Worm (Caenorhabditis elegans) whole organism, L2 larva: Measurements from ENCODE around the gene C33F10.14.

Experiments
- C34F6.9 ChIP-seq: fragments of 150-350 bp; optimal IDR thresholded peaks from 2 replicates; lab custom pipeline; 2014; ENCODE audit warnings: missing biosample characterization, missing genetic modification characterization
- F13H6.1 ChIP-seq: sonication (generic microtip); optimal IDR thresholded peaks from 2 replicates; lab custom pipeline; 2016; ENCODE audit warnings: missing genetic modification characterization, missing compliant biosample characterization
- Y55F3AM.14 ChIP-seq: fragments of 200-800 bp; sonication (Bioruptor generic); optimal IDR thresholded peaks from 2 replicates; lab custom pipeline; 2018; ENCODE audit warnings: mild to moderate bottlenecking, missing genetic modification characterization, missing compliant biosample characterization
- ZK546.5 ChIP-seq: sonication (generic microtip); optimal IDR thresholded peaks from 2 replicates; lab custom pipeline; 2017; ENCODE audit warnings: missing biosample characterization, missing genetic modification characterization
- alr-1 ChIP-seq: fragments of 150-350 bp; optimal IDR thresholded peaks from 2 replicates; lab custom pipeline; 2014; ENCODE audit warnings: missing biosample characterization, missing genetic modification characterization
- blmp-1 ChIP-seq: sonication (generic microtip); optimal IDR thresholded peaks from 2 replicates; lab custom pipeline; 2017; ENCODE audit warnings: missing genetic modification characterization, mild to moderate bottlenecking, missing compliant biosample characterization, antibody characterized with exemption, moderate library complexity; ENCODE audit not compliant: insufficient read depth
- ceh-16 ChIP-seq: fragments of 150-350 bp; optimal IDR thresholded peaks from 2 replicates; lab custom pipeline; 2014; ENCODE audit warnings: missing biosample characterization, missing genetic modification characterization
- ceh-82 ChIP-seq: fragments of 150-350 bp; optimal IDR thresholded peaks from 2 replicates; lab custom pipeline; 2014; ENCODE audit warnings: missing biosample characterization, missing genetic modification characterization
- crh-2 ChIP-seq: sonication (generic microtip); optimal IDR thresholded peaks from 2 replicates; lab custom pipeline; 2017; ENCODE audit warnings: missing biosample characterization, missing genetic modification characterization
- egl-27 ChIP-seq: sonication (generic microtip); optimal IDR thresholded peaks from 3 replicates; lab custom pipeline; 2017; ENCODE audit warnings: missing biosample characterization, missing genetic modification reagents, missing genetic modification characterization
- elt-3 ChIP-seq: sonication (generic microtip); optimal IDR thresholded peaks from 2 replicates; lab custom pipeline; 2017; ENCODE audit warnings: missing biosample characterization, missing genetic modification characterization
- fos-1 ChIP-seq: fragments of 150-350 bp; optimal IDR thresholded peaks from 2 replicates; lab custom pipeline; 2014; ENCODE audit warnings: missing biosample characterization, missing genetic modification characterization
- lin-13 ChIP-seq: fragments of 150-350 bp; optimal IDR thresholded peaks from 2 replicates; lab custom pipeline; 2014; ENCODE audit warnings: missing biosample characterization, missing genetic modification reagents, missing genetic modification characterization
- lin-39 ChIP-seq: fragments of 150-350 bp; optimal IDR thresholded peaks from 2 replicates; lab custom pipeline; 2014; ENCODE audit warnings: missing biosample characterization, missing genetic modification reagents, missing genetic modification characterization
- lsy-2 ChIP-seq, 2 experiments: fragments of 150-350 bp in 1 of 2; sonication (generic microtip) in 1 of 2; optimal IDR thresholded peaks; 2 replicates each; lab custom pipeline; 2014 to 2017; ENCODE audit warnings: missing biosample characterization in 2 of 2, missing genetic modification characterization in 2 of 2
- mab-5 ChIP-seq: fragments of 150-350 bp; optimal IDR thresholded peaks from 2 replicates; lab custom pipeline; 2014; ENCODE audit warnings: missing biosample characterization, missing genetic modification characterization
- mbf-1 ChIP-seq: sonication (generic microtip); optimal IDR thresholded peaks from 2 replicates; lab custom pipeline; 2017; ENCODE audit warnings: missing biosample characterization, missing genetic modification characterization
- nhr-129 ChIP-seq: fragments of 150-350 bp; optimal IDR thresholded peaks from 2 replicates; lab custom pipeline; 2014; ENCODE audit warnings: missing biosample characterization, missing genetic modification characterization
- nhr-21 ChIP-seq: fragments of 150-350 bp; optimal IDR thresholded peaks from 2 replicates; lab custom pipeline; 2014; ENCODE audit warnings: missing biosample characterization, missing genetic modification characterization
- nhr-23 ChIP-seq: fragments of 150-350 bp; optimal IDR thresholded peaks from 2 replicates; lab custom pipeline; 2014; ENCODE audit warnings: missing biosample characterization, missing genetic modification reagents, missing genetic modification characterization
- nhr-237 ChIP-seq: fragments of 150-350 bp; optimal IDR thresholded peaks from 2 replicates; lab custom pipeline; 2014; ENCODE audit warnings: missing biosample characterization, missing genetic modification characterization
- nhr-77 ChIP-seq: fragments of 150-350 bp; optimal IDR thresholded peaks from 2 replicates; lab custom pipeline; 2014; ENCODE audit warnings: missing biosample characterization, missing genetic modification characterization
- sem-4 ChIP-seq: fragments of 150-350 bp; optimal IDR thresholded peaks from 2 replicates; lab custom pipeline; 2014; ENCODE audit warnings: missing biosample characterization, missing genetic modification reagents, missing genetic modification characterization
- skn-1 ChIP-seq: sonication (generic microtip); optimal IDR thresholded peaks from 2 replicates; lab custom pipeline; 2017; ENCODE audit warnings: missing biosample characterization, missing genetic modification characterization
- sma-3 ChIP-seq: sonication (generic microtip); optimal IDR thresholded peaks from 2 replicates; lab custom pipeline; 2016; ENCODE audit warnings: missing genetic modification reagents, missing genetic modification characterization, missing compliant biosample characterization
- sma-9 ChIP-seq, 2 experiments: fragments of 150-350 bp in 1 of 2; sonication (generic microtip) in 1 of 2; optimal IDR thresholded peaks; 2 replicates each; lab custom pipeline; 2014 to 2016; ENCODE audit warnings: missing genetic modification characterization in 2 of 2, mild to moderate bottlenecking in 1 of 2, missing biosample characterization in 1 of 2, missing compliant biosample characterization in 1 of 2, missing genetic modification reagents in 1 of 2, moderate library complexity in 1 of 2
- unc-39 ChIP-seq: fragments of 150-350 bp; optimal IDR thresholded peaks from 2 replicates; lab custom pipeline; 2014; ENCODE audit warnings: missing biosample characterization, missing genetic modification characterization
- unc-55 ChIP-seq: fragments of 150-350 bp; sonication (generic microtip); optimal IDR thresholded peaks from 3 replicates; lab custom pipeline; 2014; ENCODE audit warnings: missing biosample characterization, missing genetic modification reagents, missing genetic modification characterization
- unc-62 ChIP-seq: fragments of 150-350 bp; optimal IDR thresholded peaks from 2 replicates; lab custom pipeline; 2014; ENCODE audit warnings: missing biosample characterization, missing genetic modification reagents, missing genetic modification characterization
- ztf-1 ChIP-seq: fragments of 200-800 bp; sonication (Bioruptor generic); conservative IDR thresholded peaks from 2 replicates; pipeline ENCODE4 v1.3.6; 2022; ENCODE audit warnings: missing genetic modification characterization, missing compliant biosample characterization
- ztf-11 ChIP-seq: sonication (generic microtip); optimal IDR thresholded peaks from 2 replicates; lab custom pipeline; 2017; ENCODE audit warnings: missing biosample characterization, missing genetic modification characterization
- ztf-4 ChIP-seq: fragments of 150-350 bp; optimal IDR thresholded peaks from 2 replicates; lab custom pipeline; 2014; ENCODE audit warnings: missing biosample characterization, missing genetic modification characterization

The C33F10.14 gene

DNA sequence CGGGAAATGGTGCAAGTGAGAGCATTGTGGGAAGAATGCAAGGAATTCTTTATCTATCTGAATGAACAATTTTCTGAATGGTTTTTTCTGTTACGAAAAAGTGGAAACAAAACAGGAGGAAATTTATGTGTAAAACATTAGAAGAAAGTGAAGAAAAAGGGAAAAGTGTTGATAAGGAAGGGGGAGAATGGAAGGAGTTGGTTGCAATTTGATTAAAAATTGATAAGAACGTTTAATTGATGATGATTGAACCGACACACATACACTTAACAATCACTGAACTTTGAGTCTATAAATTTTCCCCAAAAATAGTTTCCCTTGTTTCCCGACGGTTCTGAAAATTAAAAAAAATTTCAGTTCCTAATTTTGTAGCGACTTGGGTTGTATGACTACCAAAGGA lies 5.7 kb downstream of the C33F10.14 start:
- TF ChIP-seq crh-2 (tag; lab: Kevin White, UChicago) (peak; percentile 24), fos-1 (peak; percentile 83), elt-3 (tag; lab: Kevin White, UChicago) (no peak), ztf-4 (no peak), sem-4 (tag; lab: Kevin White, UChicago) (no peak), blmp-1 (tag; lab: Kevin White, UChicago) (peak; percentile 77), ceh-82 (no peak), unc-39 (tag; lab: Kevin White, UChicago) (no peak), ZK546.5 (tag; lab: Kevin White, UChicago) (no peak), ztf-11 (no peak), lin-13 (GFP tag; lab: Kevin White, UChicago) (no peak), nhr-21 (tag; lab: Kevin White, UChicago) (no peak), nhr-237 (tag; lab: Kevin White, UChicago) (no peak), lin-39 (tag; lab: Kevin White, UChicago) (no peak), nhr-129 (tag; lab: Kevin White, UChicago) (no peak), sma-3 (no peak), alr-1 (no peak)
- TF ChIP-seq, all 48 proteins: peak for 3

DNA sequence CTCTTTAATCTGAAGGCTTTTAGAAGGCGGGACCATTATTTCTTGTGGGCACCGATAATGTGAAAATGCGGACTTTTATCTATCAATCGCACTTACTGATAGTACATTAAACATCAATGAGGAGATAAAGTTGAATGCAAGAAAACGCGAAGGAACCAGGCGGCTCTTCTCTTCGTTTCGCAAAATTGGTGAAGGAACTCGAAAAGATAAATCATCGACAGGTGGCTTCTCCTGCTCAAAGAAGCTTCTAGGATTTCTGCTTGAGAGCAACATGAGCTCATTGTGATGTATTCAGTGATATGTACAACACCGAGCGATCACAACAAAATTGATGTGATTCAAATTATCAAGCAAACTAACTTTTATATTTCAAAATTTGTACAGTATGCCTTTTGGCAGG lies 8.6 kb downstream of the C33F10.14 start:
- TF ChIP-seq sma-9 (GFP tag; optimal IDR thresholded peaks at IDR 0.05; lab: Kevin White, UChicago), result peak; percentile 48
- TF ChIP-seq sma-9 (tag; optimal IDR thresholded peaks at IDR 0.05; lab: Kevin White, UChicago), result no peak
- TF ChIP-seq nhr-129 (tag; lab: Kevin White, UChicago), result peak; percentile 16
- peak in 1 of 2 experiments; percentile 40 for TF ChIP-seq lsy-2 (tag; optimal IDR thresholded peaks at IDR 0.05; lab: Kevin White, UChicago)
- TF ChIP-seq F13H6.1 (tag; lab: Kevin White, UChicago), result peak; percentile 35
- TF ChIP-seq sma-3, result no peak
- TF ChIP-seq, all 48 proteins: peak for 4

DNA sequence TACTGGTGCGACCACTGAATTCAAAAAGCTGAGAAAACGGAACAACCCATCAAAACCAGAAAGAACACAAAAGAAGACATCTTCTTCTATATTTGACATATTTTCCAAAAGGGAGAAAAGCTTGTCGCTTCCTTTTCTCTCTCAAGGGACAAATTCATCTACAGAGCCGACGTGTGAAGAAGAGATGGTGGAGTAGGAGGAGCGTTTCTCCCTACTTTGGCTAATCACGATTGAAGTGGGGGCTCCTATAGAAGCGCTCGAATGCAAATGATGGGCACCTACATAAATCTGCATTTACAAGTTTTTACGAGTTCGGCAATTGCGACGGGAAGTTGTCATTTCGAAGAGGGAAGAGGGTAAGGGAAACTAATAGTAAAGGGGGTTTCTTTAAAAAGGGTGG lies 9.1 kb downstream of the C33F10.14 start:
- TF ChIP-seq Y55F3AM.14 (GFP tag; lab: Kevin White, UChicago), result peak; percentile 3
- TF ChIP-seq alr-1, result no peak
- TF ChIP-seq sma-3, result no peak
- TF ChIP-seq unc-39 (tag; lab: Kevin White, UChicago), result no peak
- no peak for TF ChIP-seq lsy-2 (tag; optimal IDR thresholded peaks at IDR 0.05; lab: Kevin White, UChicago)
- no peak for TF ChIP-seq nhr-77 (tag; lab: Kevin White, UChicago)
- peak; percentile 68 for TF ChIP-seq mab-5
- no peak for TF ChIP-seq mbf-1 (tag; lab: Kevin White, UChicago)
- TF ChIP-seq nhr-21 (tag; lab: Kevin White, UChicago), result no peak

DNA sequence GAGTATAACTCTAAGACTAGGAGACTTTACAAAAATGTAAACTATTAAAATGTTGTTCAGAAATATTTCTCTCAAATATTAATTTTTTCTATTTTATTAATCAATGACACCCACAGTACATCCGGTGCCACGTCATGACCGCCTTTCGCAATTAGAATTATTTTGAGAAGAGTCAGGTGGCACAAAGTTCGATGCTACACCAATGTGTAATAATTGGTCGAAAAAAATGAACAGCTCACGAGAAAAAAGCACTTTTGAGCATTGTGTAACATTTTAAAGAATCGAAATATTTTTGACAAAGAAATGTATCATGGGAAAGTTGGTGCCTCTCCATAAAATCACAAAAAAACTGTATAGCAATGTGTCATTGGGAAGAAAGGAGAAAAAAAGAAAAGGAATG lies 9.6 kb downstream of the C33F10.14 start:
- TF ChIP-seq skn-1 (no peak), sma-3 (no peak), ztf-1 (GFP tag; lab: Robert Waterston, UW) (no peak), ztf-11 (no peak), unc-62 (GFP tag; lab: Kevin White, UChicago) (no peak), nhr-77 (tag; lab: Kevin White, UChicago) (no peak), crh-2 (tag; lab: Kevin White, UChicago) (peak; percentile 55), C34F6.9 (tag; lab: Kevin White, UChicago) (no peak), mbf-1 (tag; lab: Kevin White, UChicago) (no peak), unc-55 (GFP tag; lab: Kevin White, UChicago) (no peak), nhr-129 (tag; lab: Kevin White, UChicago) (peak; percentile 7), lsy-2 (tag; optimal IDR thresholded peaks at IDR 0.05; lab: Kevin White, UChicago) (no peak), ceh-16 (tag; lab: Kevin White, UChicago) (no peak), sma-9 (GFP tag; optimal IDR thresholded peaks at IDR 0.05; lab: Kevin White, UChicago) (peak; percentile 11), sma-9 (tag; optimal IDR thresholded peaks at IDR 0.05; lab: Kevin White, UChicago) (no peak)

DNA sequence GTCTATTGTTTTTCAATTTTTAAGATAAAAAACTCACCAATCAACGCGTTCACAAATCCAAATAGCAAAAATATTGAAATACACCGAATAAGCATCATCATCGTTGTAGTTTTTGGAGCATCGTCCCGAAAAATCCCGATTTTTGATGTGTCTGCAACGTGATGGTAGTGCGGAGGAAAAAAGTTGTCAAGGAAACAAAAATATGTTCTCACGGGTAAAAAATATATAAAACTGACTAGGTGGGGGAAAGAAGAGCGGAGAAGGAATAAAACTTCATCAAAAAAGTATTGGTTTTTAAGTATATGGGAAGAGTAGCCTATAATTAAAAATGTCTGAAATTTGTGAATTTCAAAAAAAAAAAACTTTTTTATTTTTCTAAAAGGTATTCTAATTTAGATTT lies 14.8 kb downstream of the C33F10.14 start, which contains the start of gene rig-6:
rig-6 (minus strand) TSS at position 101 of the 400 bp plus-strand sequence.
- TF ChIP-seq egl-27 (no peak), nhr-23 (no peak), mab-5 (no peak), sma-3 (no peak)
